Fruit fly (Drosophila melanogaster) whole organism, pupa: ENCODE results near the gene slx1.

Source experiments
- CG10348 ChIP-seq: fragments of 200-800 bp; sonication (Bioruptor generic); IDR thresholded peaks from 2 replicates; pipeline ENCODE4 v1.3.6; 2022; ENCODE audit warnings: missing biosample characterization, missing genetic modification characterization
- CG32121 ChIP-seq: fragments of 200-800 bp; sonication (Bioruptor generic); IDR thresholded peaks from 2 replicates; pipeline ENCODE4 v1.3.6; 2022; ENCODE audit warnings: missing biosample characterization, missing genetic modification characterization
- D1 ChIP-seq: fragments of 200-800 bp; sonication (Bioruptor generic); optimal IDR thresholded peaks from 2 replicates; lab custom pipeline; 2018; ENCODE audit warnings: missing biosample characterization, mild to moderate bottlenecking, missing genetic modification characterization, moderate library complexity
- Pif1A ChIP-seq: fragments of 200-800 bp; sonication (Bioruptor generic); optimal IDR thresholded peaks from 3 replicates; lab custom pipeline; 2016; ENCODE audit warnings: missing biosample characterization, missing genetic modification characterization

- no peak for TF ChIP-seq CG10348 (GFP tag; lab: Robert Waterston, UW)
- TF ChIP-seq D1 = no peak
- TF ChIP-seq CG32121 (GFP tag; lab: Robert Waterston, UW) = no peak
- peak; percentile 33 for TF ChIP-seq Pif1A (GFP tag; lab: Kevin White, UChicago)
Measured at dm6 chr3R:4667399-4668201, 25.8 kb downstream of the slx1 start.
